Fruit fly (Drosophila melanogaster) whole organism, prepupa: ENCODE data around the gene CG33927.

ENCODE experiments used
- CG31627 ChIP-seq: fragments of 200-800 bp; sonication (Bioruptor generic); optimal IDR thresholded peaks from 3 replicates; lab custom pipeline; 2016; ENCODE audit warnings: missing biosample characterization, missing genetic modification characterization
- CG6854 ChIP-seq: fragments of 200-800 bp; sonication (Bioruptor generic); optimal IDR thresholded peaks from 2 replicates; lab custom pipeline; 2017; ENCODE audit warnings: missing biosample characterization, mild to moderate bottlenecking, missing genetic modification characterization
- Eip93F ChIP-seq: fragments of 200-800 bp; sonication (Bioruptor generic); optimal IDR thresholded peaks from 2 replicates; lab custom pipeline; 2016; ENCODE audit warnings: missing biosample characterization, mild to moderate bottlenecking, missing genetic modification characterization

dm6 chr3R:4645457-4646082, 44.8 kb downstream of the CG33927 start, which contains the start of the genes Dlip2 and rpk:
- TF ChIP-seq Eip93F, result no peak
- no peak for TF ChIP-seq CG6854 (GFP tag; lab: Kevin White, UChicago)
- TF ChIP-seq CG31627, result no peak
